Worm (Caenorhabditis elegans): ENCODE measurements around the gene Y81G3A.2.
A peak's percentile ranks its signal among the peaks of the same experiment; 100 is the strongest.

Gene Y81G3A.2

ce11 chrII:13050050-13050449 is 30.7 kb upstream of the Y81G3A.2 start:
- no peak for TF ChIP-seq nhr-10 (tag; optimal IDR thresholded peaks at IDR 0.05)
- peak; percentile 41 for TF ChIP-seq snpc-4 (tag; optimal IDR thresholded peaks at IDR 0.05)
- no peak for TF ChIP-seq crh-2 (tag; optimal IDR thresholded peaks at IDR 0.05)
- no peak for TF ChIP-seq blmp-1 (tag; optimal IDR thresholded peaks at IDR 0.05; ENCODE audit: insufficient read depth)
- TF ChIP-seq lin-11 (tag; optimal IDR thresholded peaks at IDR 0.05), result no peak
- no peak for TF ChIP-seq nhr-237 (tag; optimal IDR thresholded peaks at IDR 0.05)
- no peak for TF ChIP-seq nhr-21 (tag; optimal IDR thresholded peaks at IDR 0.05)

- TF ChIP-seq mbf-1 (tag; optimal IDR thresholded peaks at IDR 0.05) (no peak), blmp-1 (tag; optimal IDR thresholded peaks at IDR 0.05; ENCODE audit: insufficient read depth) (peak; percentile 52), gmeb-1 (tag; optimal IDR thresholded peaks at IDR 0.05) (no peak)
Observed at ce11 chrII:13053443-13053842, 27.3 kb upstream of the Y81G3A.2 start.

DNA sequence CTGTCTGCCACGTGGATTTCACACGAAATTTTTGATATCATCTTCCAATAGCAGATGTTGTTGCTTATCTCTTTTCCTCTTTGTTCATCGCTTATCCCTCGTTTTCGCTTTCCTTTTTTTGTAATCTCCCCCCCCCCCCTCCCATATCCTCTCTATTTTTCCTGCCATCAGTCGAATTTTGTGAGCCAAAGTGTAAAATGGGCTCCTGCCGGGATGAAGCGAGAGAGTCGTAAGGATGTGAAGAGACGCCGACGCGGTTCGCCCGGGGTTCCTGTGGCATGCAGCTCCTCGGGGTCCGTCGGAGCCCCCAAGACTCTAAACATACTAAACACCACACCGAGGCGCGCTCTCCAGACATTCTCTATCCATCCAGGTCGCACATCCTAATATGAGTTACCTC is 24.1 kb upstream of the Y81G3A.2 start, which contains the start of gene zyx-1:
TSS of gene zyx-1 (plus strand) at position 331 of the 400 bp plus-strand sequence.
- TF ChIP-seq nhr-11 (tag; optimal IDR thresholded peaks at IDR 0.05) (no peak), mab-5 (tag; optimal IDR thresholded peaks at IDR 0.05) (no peak), unc-39 (tag; optimal IDR thresholded peaks at IDR 0.05) (no peak), unc-62 (GFP tag; optimal IDR thresholded peaks at IDR 0.05) (no peak), ztf-1 (GFP tag; conservative IDR thresholded peaks at IDR 0.05) (no peak), skn-1 (tag; optimal IDR thresholded peaks at IDR 0.05) (no peak), nhr-129 (tag; optimal IDR thresholded peaks at IDR 0.05) (no peak), ama-1 (optimal IDR thresholded peaks at IDR 0.05) (no peak), nhr-12 (tag; optimal IDR thresholded peaks at IDR 0.05) (no peak), nhr-6 (tag; optimal IDR thresholded peaks at IDR 0.05) (no peak), ceh-82 (tag; optimal IDR thresholded peaks at IDR 0.05) (no peak), nhr-21 (tag; optimal IDR thresholded peaks at IDR 0.05) (no peak), elt-1 (tag; optimal IDR thresholded peaks at IDR 0.05) (no peak), lsy-2 (tag; optimal IDR thresholded peaks at IDR 0.05) (no peak)

ce11 chrII:13059196-13059595 is 21.5 kb upstream of the Y81G3A.2 start:
- TF ChIP-seq nhr-237 (tag; optimal IDR thresholded peaks at IDR 0.05), result no peak
- no peak for TF ChIP-seq Y55F3AM.14 (GFP tag; optimal IDR thresholded peaks at IDR 0.05)
- no peak for TF ChIP-seq snpc-4 (tag; optimal IDR thresholded peaks at IDR 0.05)
- TF ChIP-seq gmeb-1 (tag; optimal IDR thresholded peaks at IDR 0.05), result no peak

ce11 chrII:13065251-13065650 is 15.5 kb upstream of the Y81G3A.2 start:
- TF ChIP-seq nhr-6 (tag; optimal IDR thresholded peaks at IDR 0.05) (no peak), Y55F3AM.14 (GFP tag; optimal IDR thresholded peaks at IDR 0.05) (peak; percentile 12), ZK546.5 (tag; optimal IDR thresholded peaks at IDR 0.05) (no peak), nhr-10 (tag; optimal IDR thresholded peaks at IDR 0.05) (no peak), skn-1 (tag; optimal IDR thresholded peaks at IDR 0.05) (no peak), ztf-4 (tag; optimal IDR thresholded peaks at IDR 0.05) (no peak), aly-2 (tag; optimal IDR thresholded peaks at IDR 0.05) (no peak), gmeb-1 (tag; optimal IDR thresholded peaks at IDR 0.05) (no peak), C34F6.9 (tag; optimal IDR thresholded peaks at IDR 0.05) (peak; percentile 5), nhr-237 (tag; optimal IDR thresholded peaks at IDR 0.05) (no peak), unc-55 (GFP tag; optimal IDR thresholded peaks at IDR 0.05) (no peak), lsy-2 (tag; optimal IDR thresholded peaks at IDR 0.05) (peak in 1 of 2 experiments; percentile 37), ztf-11 (tag; optimal IDR thresholded peaks at IDR 0.05) (no peak), F13H6.1 (tag; optimal IDR thresholded peaks at IDR 0.05) (peak; percentile 10), unc-39 (tag; optimal IDR thresholded peaks at IDR 0.05) (no peak), nhr-21 (tag; optimal IDR thresholded peaks at IDR 0.05) (no peak), ceh-16 (tag; optimal IDR thresholded peaks at IDR 0.05) (no peak), nhr-23 (tag; optimal IDR thresholded peaks at IDR 0.05) (no peak), unc-62 (GFP tag; optimal IDR thresholded peaks at IDR 0.05) (no peak), sma-3 (GFP tag; optimal IDR thresholded peaks at IDR 0.05) (no peak), lin-13 (GFP tag; optimal IDR thresholded peaks at IDR 0.05) (no peak), lin-39 (tag; optimal IDR thresholded peaks at IDR 0.05) (no peak), crh-2 (tag; optimal IDR thresholded peaks at IDR 0.05) (peak; percentile 23), elt-3 (tag; optimal IDR thresholded peaks at IDR 0.05) (no peak), blmp-1 (tag; optimal IDR thresholded peaks at IDR 0.05; ENCODE audit: insufficient read depth) (no peak), peb-1 (tag; optimal IDR thresholded peaks at IDR 0.05) (no peak), nhr-25 (tag; optimal IDR thresholded peaks at IDR 0.05) (no peak), elt-1 (tag; optimal IDR thresholded peaks at IDR 0.05) (no peak), mab-5 (tag; optimal IDR thresholded peaks at IDR 0.05) (peak; percentile 35), ceh-82 (tag; optimal IDR thresholded peaks at IDR 0.05) (no peak), sma-9 (GFP tag; optimal IDR thresholded peaks at IDR 0.05) (peak; percentile 23), sma-9 (tag; optimal IDR thresholded peaks at IDR 0.05) (no peak), ama-1 (optimal IDR thresholded peaks at IDR 0.05) (no peak), fos-1 (tag; optimal IDR thresholded peaks at IDR 0.05) (no peak), zag-1 (tag; optimal IDR thresholded peaks at IDR 0.05) (no peak), dmd-4 (tag; optimal IDR thresholded peaks at IDR 0.05) (no peak), nhr-11 (tag; optimal IDR thresholded peaks at IDR 0.05) (no peak), nhr-77 (tag; optimal IDR thresholded peaks at IDR 0.05) (no peak), mdl-1 (tag; optimal IDR thresholded peaks at IDR 0.05) (peak in 1 of 2 experiments; percentile 67)

Data from whole organism, L2 larva.